Fruit fly (Drosophila melanogaster): Measurements from ENCODE around the gene CG12795.
A peak's percentile ranks its signal among the peaks of the same experiment; 100 is the strongest.

The CG12795 gene

dm6 chr2L:3472242-3472641 lies 20.0 kb downstream of the CG12795 start, which contains the start of gene Pgant4 (continued):
- TF ChIP-seq wdn (GFP tag; IDR thresholded peaks at IDR 0.05) = 0 out of 2 replicates have a peak, but pooled peaks have one; percentile 34
- TF ChIP-seq ash1 (GFP tag; optimal IDR thresholded peaks at IDR 0.05) = no peak
- TF ChIP-seq ranshi (GFP tag; IDR thresholded peaks at IDR 0.05) = peak; percentile 42; the same call in 1 of the 2 replicates
- no peak for TF ChIP-seq Nf-YB (GFP tag; optimal IDR thresholded peaks at IDR 0.05)
- TF ChIP-seq ems (GFP tag; optimal IDR thresholded peaks at IDR 0.05) = no peak
- peak; percentile 74 for TF ChIP-seq CG17829 (tag; optimal IDR thresholded peaks at IDR 0.05)
- peak; percentile 71 for TF ChIP-seq tin (GFP tag; optimal IDR thresholded peaks at IDR 0.05)
- no peak for TF ChIP-seq CG10147 (GFP tag; optimal IDR thresholded peaks at IDR 0.05)
- no peak for TF ChIP-seq nerfin-2 (GFP tag; IDR thresholded peaks at IDR 0.05; ENCODE audit: partially characterized antibody)
- TF ChIP-seq tll (GFP tag; optimal IDR thresholded peaks at IDR 0.05) = no peak
- TF ChIP-seq zf30C (GFP tag; optimal IDR thresholded peaks at IDR 0.05) = no peak
- TF ChIP-seq CG42726 (GFP tag; IDR thresholded peaks at IDR 0.05; ENCODE audit: partially characterized antibody) = peak; percentile 81
- TF ChIP-seq ERR (GFP tag; optimal IDR thresholded peaks at IDR 0.05) = no peak
- 0 out of 2 replicates have a peak, but pooled peaks have one; percentile 26 for TF ChIP-seq ssp (GFP tag; IDR thresholded peaks at IDR 0.05)
- 0 out of 3 replicates have a peak, but pooled peaks have one; percentile 44 for TF ChIP-seq CG6791 (GFP tag; IDR thresholded peaks at IDR 0.05; ENCODE audit: partially characterized antibody)
- TF ChIP-seq CG3726 (GFP tag; IDR thresholded peaks at IDR 0.05) = no peak
- no peak for TF ChIP-seq Hand (GFP tag; optimal IDR thresholded peaks at IDR 0.05)
- TF ChIP-seq CG33213 (GFP tag; optimal IDR thresholded peaks at IDR 0.05) = peak; percentile 35
- TF ChIP-seq CG1832 (GFP tag; optimal IDR thresholded peaks at IDR 0.05) = no peak
- peak; percentile 8 for TF ChIP-seq repo (GFP tag; optimal IDR thresholded peaks at IDR 0.05)
- no peak for TF ChIP-seq unc-4 (GFP tag; IDR thresholded peaks at IDR 0.05; ENCODE audit: partially characterized antibody)
- no peak for TF ChIP-seq pfk (GFP tag; optimal IDR thresholded peaks at IDR 0.05)
- no peak for TF ChIP-seq CG4404 (GFP tag; IDR thresholded peaks at IDR 0.05)
- no peak for TF ChIP-seq Kr (GFP tag; optimal IDR thresholded peaks at IDR 0.05)
- no peak for TF ChIP-seq cwo (GFP tag; optimal IDR thresholded peaks at IDR 0.05)
- TF ChIP-seq lmd (GFP tag; IDR thresholded peaks at IDR 0.05) = peak; percentile 60
- TF ChIP-seq Ptx1 (GFP tag; IDR thresholded peaks at IDR 0.05) = peak; percentile 78
- TF ChIP-seq Max (GFP tag; optimal IDR thresholded peaks at IDR 0.05) = no peak
- TF ChIP-seq CG8944 (GFP tag; optimal IDR thresholded peaks at IDR 0.05) = peak; percentile 50
- no peak for TF ChIP-seq crol (GFP tag; IDR thresholded peaks at IDR 0.05)
- TF ChIP-seq Sry-β (GFP tag; optimal IDR thresholded peaks at IDR 0.05) = no peak
- TF ChIP-seq nau (GFP tag; optimal IDR thresholded peaks at IDR 0.05) = no peak
- TF ChIP-seq CG9797 (GFP tag; optimal IDR thresholded peaks at IDR 0.05) = no peak
- TF ChIP-seq Lpt (GFP tag; optimal IDR thresholded peaks at IDR 0.05) = no peak
- TF ChIP-seq Ada2b (GFP tag; IDR thresholded peaks at IDR 0.05) = no peak
- TF ChIP-seq Bteb2 (GFP tag; optimal IDR thresholded peaks at IDR 0.05) = no peak
- peak; percentile 57 for TF ChIP-seq CG30403 (GFP tag; optimal IDR thresholded peaks at IDR 0.05)
- peak; percentile 41 for TF ChIP-seq stwl (tag; optimal IDR thresholded peaks at IDR 0.05)
- TF ChIP-seq CG34376 (GFP tag; optimal IDR thresholded peaks at IDR 0.05) = peak; percentile 13
- no peak for TF ChIP-seq exex (tag; optimal IDR thresholded peaks at IDR 0.05)
- no peak for TF ChIP-seq CG3163 (GFP tag; optimal IDR thresholded peaks at IDR 0.05)
- peak; percentile 33 for TF ChIP-seq ftz-f1 (GFP tag; optimal IDR thresholded peaks at IDR 0.05)
- TF ChIP-seq NC2β (GFP tag; optimal IDR thresholded peaks at IDR 0.05) = peak; percentile 9
- TF ChIP-seq MTF-1 (GFP tag; optimal IDR thresholded peaks at IDR 0.05; ENCODE audit: borderline replicate concordance) = peak; percentile 25
- TF ChIP-seq Rfx (GFP tag; IDR thresholded peaks at IDR 0.05) = peak; percentile 88
- no peak for TF ChIP-seq CkIIα-i1 (GFP tag; IDR thresholded peaks at IDR 0.05)
- peak; percentile 56 for TF ChIP-seq CG4424 (GFP tag; optimal IDR thresholded peaks at IDR 0.05)
- TF ChIP-seq CG7271 (tag; optimal IDR thresholded peaks at IDR 0.05) = no peak
- TF ChIP-seq Rx (GFP tag; IDR thresholded peaks at IDR 0.05) = peak; percentile 40; the same call in 1 of the 2 replicates
- no peak for TF ChIP-seq sima (GFP tag; optimal IDR thresholded peaks at IDR 0.05)
- TF ChIP-seq CG8765 (GFP tag; IDR thresholded peaks at IDR 0.05) = 0 out of 2 replicates have a peak, but pooled peaks have one; percentile 32
